Worm (Caenorhabditis elegans): ENCODE measurements around the gene F28G4.3.

- TF ChIP-seq bed-1 (GFP tag; IDR thresholded peaks at IDR 0.05) (no peak), Y56A3A.18 (GFP tag; IDR thresholded peaks at IDR 0.05) (no peak), athp-1 (tag; optimal IDR thresholded peaks at IDR 0.05) (no peak), F23B12.7 (tag; optimal IDR thresholded peaks at IDR 0.05; ENCODE audit: insufficient read depth) (no peak)
Measured at ce11 chrV:16266514-16266913, 21.0 kb downstream of the F28G4.3 start, which contains the start of gene T13F3.4.
